Fruit fly (Drosophila melanogaster) whole organism, embryonic: ENCODE data around the gene CG12507.

Source experiments
- BtbVII ChIP-seq: fragments of 200-800 bp; sonication (Bioruptor generic); optimal IDR thresholded peaks from 3 replicates; lab custom pipeline; 2017; ENCODE audit warnings: missing biosample characterization, mild to moderate bottlenecking, missing genetic modification characterization
- CG11456 ChIP-seq: fragments of 200-800 bp; sonication (Bioruptor generic); IDR thresholded peaks from 3 replicates; pipeline ENCODE4 v1.3.6; 2022; ENCODE audit warnings: missing biosample characterization, missing genetic modification characterization
- CG1602 ChIP-seq: fragments of 200-800 bp; sonication (Bioruptor generic); optimal IDR thresholded peaks from 3 replicates; lab custom pipeline; 2016; ENCODE audit warnings: missing biosample characterization, missing genetic modification characterization
- CG17802 ChIP-seq: fragments of 200-800 bp; sonication (Bioruptor generic); optimal IDR thresholded peaks from 2 replicates; lab custom pipeline; 2018; ENCODE audit warnings: missing biosample characterization, mild to moderate bottlenecking, missing genetic modification characterization, moderate library complexity
- CG2875 ChIP-seq: fragments of 200-800 bp; sonication (Bioruptor generic); optimal IDR thresholded peaks from 2 replicates; lab custom pipeline; 2017; ENCODE audit warnings: missing biosample characterization, mild to moderate bottlenecking, missing genetic modification characterization, missing genetic modification reagents
- CG5180 ChIP-seq: fragments of 200-800 bp; sonication (Bioruptor generic); optimal IDR thresholded peaks from 3 replicates; lab custom pipeline; 2017; ENCODE audit warnings: missing biosample characterization, missing genetic modification characterization, mild to moderate bottlenecking, moderate library complexity, missing genetic modification reagents
- CG6272 ChIP-seq: fragments of 200-800 bp; sonication (Bioruptor generic); IDR thresholded peaks from 2 replicates; pipeline ENCODE4 v1.3.6; 2022; ENCODE audit warnings: missing biosample characterization, missing genetic modification characterization
- CG6791 ChIP-seq: fragments of 200-800 bp; sonication (Bioruptor generic); IDR thresholded peaks from 3 replicates; pipeline ENCODE4 v1.3.6; 2022; ENCODE audit warnings: missing biosample characterization, missing genetic modification characterization; ENCODE audit not compliant: partially characterized antibody
- MESR4 ChIP-seq: fragments of 200-800 bp; sonication (Bioruptor generic); optimal IDR thresholded peaks from 2 replicates; lab custom pipeline; 2018; ENCODE audit warnings: missing biosample characterization, mild to moderate bottlenecking, missing genetic modification characterization, moderate library complexity
- bbx ChIP-seq: fragments of 200-800 bp; sonication (Bioruptor generic); IDR thresholded peaks from 2 replicates; pipeline ENCODE4 v1.3.6; 2022; ENCODE audit warnings: missing biosample characterization, missing genetic modification characterization; ENCODE audit not compliant: partially characterized antibody
- caup ChIP-seq: fragments of 200-800 bp; sonication (Bioruptor generic); optimal IDR thresholded peaks from 3 replicates; lab custom pipeline; 2017; ENCODE audit warnings: missing biosample characterization, mild to moderate bottlenecking, missing genetic modification characterization, moderate library complexity; ENCODE audit not compliant: severe bottlenecking
- dmrt99B ChIP-seq: fragments of 200-800 bp; sonication (Bioruptor generic); optimal IDR thresholded peaks from 2 replicates; lab custom pipeline; 2018; ENCODE audit warnings: missing biosample characterization, mild to moderate bottlenecking, missing genetic modification characterization, moderate library complexity
- stwl ChIP-seq: fragments of 200-800 bp; sonication (Bioruptor generic); optimal IDR thresholded peaks from 3 replicates; lab custom pipeline; 2018; ENCODE audit warnings: missing biosample characterization, mild to moderate bottlenecking, missing genetic modification characterization, moderate library complexity

dm6 chrX:16217518-16217869 lies 48.8 kb downstream of the CG12507 start:
- TF ChIP-seq dmrt99B, result no peak
- no peak for TF ChIP-seq CG5180
- TF ChIP-seq stwl (tag; lab: Kevin White, UChicago), result no peak
- TF ChIP-seq MESR4 (GFP tag; lab: Kevin White, UChicago), result no peak
- no peak for TF ChIP-seq CG2875 (GFP tag; lab: Kevin White, UChicago)
- no peak for TF ChIP-seq caup (GFP tag; lab: Kevin White, UChicago)
- TF ChIP-seq BtbVII (GFP tag; lab: Kevin White, UChicago), result no peak
- no peak for TF ChIP-seq CG6791 (GFP tag; lab: Robert Waterston, UW)
- no peak for TF ChIP-seq CG1602 (GFP tag; lab: Kevin White, UChicago)
- no peak for TF ChIP-seq CG11456
- no peak for TF ChIP-seq CG6272 (GFP tag; lab: Robert Waterston, UW)
- no peak for TF ChIP-seq CG17802 (tag; lab: Kevin White, UChicago)
- no peak for TF ChIP-seq bbx (GFP tag; lab: Robert Waterston, UW)
